Worm (Caenorhabditis elegans): Measurements from ENCODE around the gene slc-5A12.

slc-5A12 gene

DNA sequence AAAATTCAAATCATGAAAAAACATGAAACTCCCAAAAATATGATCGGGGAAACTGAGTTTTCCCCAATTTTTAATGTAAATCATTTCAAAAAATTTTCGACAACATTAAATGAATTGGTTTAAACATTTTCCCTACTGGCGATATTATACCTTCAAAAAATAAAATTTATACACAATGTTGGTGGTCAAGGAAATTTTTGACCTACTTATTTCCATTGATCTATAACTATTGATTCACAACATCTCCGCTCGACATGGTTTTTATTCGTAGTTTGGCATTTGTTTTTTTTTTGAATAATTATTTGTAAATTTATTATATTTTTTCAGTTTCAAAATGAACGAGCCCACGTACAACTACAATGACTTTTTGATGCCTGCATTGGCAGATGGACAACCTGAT is 13.1 kb downstream of the slc-5A12 start, which contains the start of gene tbx-36:
Gene tbx-36, plus strand, starts transcription at position 301 of the 400 bp plus-strand sequence.
- TF ChIP-seq unc-98 (GFP tag; IDR thresholded peaks at IDR 0.05) (no peak), swsn-7 (tag; optimal IDR thresholded peaks at IDR 0.05) (no peak), vab-15 (tag; optimal IDR thresholded peaks at IDR 0.05) (no peak), lir-3 (tag; optimal IDR thresholded peaks at IDR 0.05; ENCODE audit: poor library complexity) (no peak), efl-1 (optimal IDR thresholded peaks at IDR 0.05) (no peak), efl-1 (GFP tag; optimal IDR thresholded peaks at IDR 0.05 in 1 of 2) (peak in 1 of 2 experiments; percentile 24)

DNA sequence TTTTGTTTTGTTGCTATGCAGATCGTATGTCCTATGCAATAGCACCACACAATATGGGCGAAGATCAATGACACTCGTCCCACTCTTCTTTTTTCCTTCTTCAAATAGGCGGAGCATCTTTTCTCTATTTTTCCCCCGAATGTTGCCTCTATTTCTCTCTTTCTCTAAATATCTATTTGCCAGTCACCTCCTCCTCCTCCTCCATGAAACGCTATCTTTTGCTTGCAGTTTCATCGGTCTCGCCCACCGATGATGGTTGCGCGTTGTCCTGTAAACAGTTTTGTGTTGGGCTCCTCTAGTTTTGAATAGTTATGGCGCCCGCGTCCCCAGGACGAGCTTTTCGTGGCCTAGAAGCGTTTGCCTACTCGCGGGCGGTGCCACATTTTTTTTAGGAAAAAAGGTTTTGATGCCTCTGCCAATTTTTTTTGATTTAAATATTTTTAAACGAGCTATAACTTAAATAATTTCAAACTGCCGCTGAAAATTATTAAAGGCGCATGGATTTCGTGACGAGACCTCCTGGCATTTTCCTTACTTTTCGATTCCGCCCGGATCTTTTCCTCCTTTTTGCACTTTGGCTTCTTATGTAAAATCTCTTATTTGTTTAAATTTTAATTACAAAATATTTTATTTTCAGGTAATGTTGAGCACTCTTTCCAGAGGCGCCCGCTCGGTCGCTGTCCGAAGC is 15.5 kb downstream of the slc-5A12 start, which contains the start of gene gdh-1:
Gene gdh-1, plus strand, starts transcription at position 638 of the 688 bp plus-strand sequence.
- peak; percentile 62 for TF ChIP-seq nhr-77 (tag; optimal IDR thresholded peaks at IDR 0.05)
- TF ChIP-seq hlh-4 (tag; optimal IDR thresholded peaks at IDR 0.05) = no peak
- TF ChIP-seq sox-4 (tag; optimal IDR thresholded peaks at IDR 0.05) = no peak
- peak; percentile 71 for TF ChIP-seq rnt-1 (tag; optimal IDR thresholded peaks at IDR 0.05)
- TF ChIP-seq tlp-1 (tag; optimal IDR thresholded peaks at IDR 0.05) = no peak
- TF ChIP-seq ama-1 (optimal IDR thresholded peaks at IDR 0.05) = no peak
- TF ChIP-seq nhr-71 (tag; optimal IDR thresholded peaks at IDR 0.05) = peak; percentile 74
- TF ChIP-seq mdl-1 (tag; optimal IDR thresholded peaks at IDR 0.05) = peak in 1 of 2 experiments; percentile 56
- TF ChIP-seq efl-1 (optimal IDR thresholded peaks at IDR 0.05) = peak; percentile 21 to 46
- peak in 1 of 2 experiments; percentile 86 for TF ChIP-seq efl-1 (GFP tag; optimal IDR thresholded peaks at IDR 0.05 in 1 of 2)
- no peak for TF ChIP-seq ets-5 (GFP tag; IDR thresholded peaks at IDR 0.05)
- peak; percentile 60 for TF ChIP-seq skn-1 (tag; optimal IDR thresholded peaks at IDR 0.05)
- TF ChIP-seq isw-1 (GFP tag; IDR thresholded peaks at IDR 0.05) = no peak
- no peak for TF ChIP-seq ceh-88 (GFP tag; IDR thresholded peaks at IDR 0.05)
- TF ChIP-seq alr-1 (tag; optimal IDR thresholded peaks at IDR 0.05; ENCODE audit: borderline replicate concordance) = no peak
- TF ChIP-seq fkh-4 (tag; optimal IDR thresholded peaks at IDR 0.05; ENCODE audit: borderline replicate concordance) = no peak
- no peak for TF ChIP-seq unc-98 (GFP tag; IDR thresholded peaks at IDR 0.05)
- no peak for TF ChIP-seq egl-13 (tag; optimal IDR thresholded peaks at IDR 0.05)
- TF ChIP-seq snu-23 (GFP tag; optimal IDR thresholded peaks at IDR 0.05) = peak; percentile 60
- TF ChIP-seq aha-1 (tag; optimal IDR thresholded peaks at IDR 0.05) = no peak
- TF ChIP-seq hlh-17 (GFP tag; optimal IDR thresholded peaks at IDR 0.05; ENCODE audit: borderline replicate concordance) = no peak
- TF ChIP-seq jun-1 (tag; optimal IDR thresholded peaks at IDR 0.05) = peak; percentile 3
- no peak for TF ChIP-seq dsc-1 (tag; optimal IDR thresholded peaks at IDR 0.05)
- TF ChIP-seq lin-39 (tag; optimal IDR thresholded peaks at IDR 0.05) = no peak
- no peak for TF ChIP-seq nhr-12 (tag; optimal IDR thresholded peaks at IDR 0.05)
- no peak for TF ChIP-seq zip-4 (GFP tag; optimal IDR thresholded peaks at IDR 0.05)
- no peak for TF ChIP-seq nhr-28 (tag; optimal IDR thresholded peaks at IDR 0.05)
- peak; percentile 62 for TF ChIP-seq mep-1 (tag; optimal IDR thresholded peaks at IDR 0.05)
- TF ChIP-seq blmp-1 (tag; optimal IDR thresholded peaks at IDR 0.05) = peak; percentile 40
- no peak for TF ChIP-seq fkh-10 (GFP tag; optimal IDR thresholded peaks at IDR 0.05)
- no peak for TF ChIP-seq ceh-8 (GFP tag; optimal IDR thresholded peaks at IDR 0.05)
- no peak for TF ChIP-seq nhr-11 (tag; optimal IDR thresholded peaks at IDR 0.05)
- no peak for TF ChIP-seq ceh-90 (tag; optimal IDR thresholded peaks at IDR 0.05)
- peak; percentile 41 for TF ChIP-seq nhr-19 (GFP tag; conservative IDR thresholded peaks at IDR 0.05)
- no peak for TF ChIP-seq fkh-8 (tag; optimal IDR thresholded peaks at IDR 0.05)
- no peak for TF ChIP-seq F16B12.6 (tag; optimal IDR thresholded peaks at IDR 0.05)
- peak; percentile 56 for TF ChIP-seq tbx-2 (tag; optimal IDR thresholded peaks at IDR 0.05)
- TF ChIP-seq fos-1 (tag; optimal IDR thresholded peaks at IDR 0.05) = peak; percentile 39
- no peak for TF ChIP-seq C16A3.4 (tag; optimal IDR thresholded peaks at IDR 0.05)
- TF ChIP-seq sup-37 (GFP tag; optimal IDR thresholded peaks at IDR 0.05) = no peak
- no peak for TF ChIP-seq efl-3 (GFP tag; optimal IDR thresholded peaks at IDR 0.05)
- peak in 1 of 2 experiments; percentile 28 for TF ChIP-seq lsy-2 (tag; optimal IDR thresholded peaks at IDR 0.05)
- TF ChIP-seq grh-1 (GFP tag; IDR thresholded peaks at IDR 0.05) = no peak
- TF ChIP-seq elt-2 (tag; optimal IDR thresholded peaks at IDR 0.05) = peak; percentile 7
- TF ChIP-seq xbp-1 (tag; optimal IDR thresholded peaks at IDR 0.05) = peak; percentile 21
- TF ChIP-seq mef-2 (tag; optimal IDR thresholded peaks at IDR 0.05) = no peak
- no peak for TF ChIP-seq aly-2 (tag; optimal IDR thresholded peaks at IDR 0.05)
- TF ChIP-seq nhr-76 (tag; optimal IDR thresholded peaks at IDR 0.05) = no peak

Data from whole organism, L1 larva.